Worm (Caenorhabditis elegans) whole organism, L1 larva: ENCODE data around the gene pars-1.

ENCODE experiments used
- C04F5.9 ChIP-seq: sonication (generic microtip); optimal IDR thresholded peaks from 2 replicates; lab custom pipeline; 2016; ENCODE audit warnings: missing genetic modification characterization, missing compliant biosample characterization
- C16A3.4 ChIP-seq: fragments of 150-350 bp; optimal IDR thresholded peaks from 2 replicates; lab custom pipeline; 2014; ENCODE audit warnings: missing biosample characterization, missing genetic modification characterization
- C34B4.2 ChIP-seq: sonication (generic microtip); optimal IDR thresholded peaks from 2 replicates; lab custom pipeline; 2017; ENCODE audit warnings: mild to moderate bottlenecking, missing genetic modification characterization, missing compliant biosample characterization
- aly-2 ChIP-seq: fragments of 150-350 bp; optimal IDR thresholded peaks from 2 replicates; lab custom pipeline; 2014; ENCODE audit warnings: missing biosample characterization, missing genetic modification characterization
- ama-1 ChIP-seq: fragments of 150-350 bp; optimal IDR thresholded peaks from 2 replicates; lab custom pipeline; 2014
- ceh-82 ChIP-seq, 3 experiments: fragments of 150-350 bp in 1 of 3; sonication (generic microtip) in 2 of 3; optimal IDR thresholded peaks; 2 replicates each; lab custom pipeline; 2014 to 2017; ENCODE audit warnings: missing biosample characterization in 3 of 3, missing genetic modification characterization in 3 of 3
- ceh-88 ChIP-seq: fragments of 200-800 bp; sonication (Bioruptor generic); IDR thresholded peaks from 2 replicates; pipeline ENCODE4 v1.3.6; 2022; ENCODE audit warnings: missing genetic modification characterization, missing compliant biosample characterization
- efl-1 ChIP-seq, 4 experiments: fragments of 150-350 bp; optimal IDR thresholded peaks in 3 of 4; peaks in 1 of 4; 1 replicate in 1 of 4; 2 replicates in 3 of 4; lab custom pipeline; 2014; ENCODE audit warnings: missing biosample characterization in 2 of 4, missing genetic modification characterization in 2 of 4, missing genetic modification reagents in 2 of 4
- elt-3 ChIP-seq, 6 experiments: fragments of 150-350 bp in 1 of 6; sonication (generic microtip); optimal IDR thresholded peaks; 2 replicates each; lab custom pipeline; 2017 to 2018; ENCODE audit warnings: missing biosample characterization in 6 of 6, missing genetic modification characterization in 6 of 6, inconsistent platforms in 1 of 6
- fos-1 ChIP-seq: fragments of 150-350 bp; optimal IDR thresholded peaks from 2 replicates; lab custom pipeline; 2014; ENCODE audit warnings: missing biosample characterization, missing genetic modification characterization
- grh-1 ChIP-seq: fragments of 200-800 bp; sonication (Bioruptor generic); IDR thresholded peaks from 2 replicates; pipeline ENCODE4 v1.3.6; 2022; ENCODE audit warnings: missing genetic modification reagents, missing genetic modification characterization, missing compliant biosample characterization
- hlh-17 ChIP-seq: fragments of 200-800 bp; sonication (Bioruptor generic); optimal IDR thresholded peaks from 2 replicates; lab custom pipeline; 2018; ENCODE audit warnings: missing genetic modification characterization, mild to moderate bottlenecking, missing compliant biosample characterization, moderate library complexity, borderline replicate concordance
- hlh-4 ChIP-seq: sonication (generic microtip); optimal IDR thresholded peaks from 2 replicates; lab custom pipeline; 2016; ENCODE audit warnings: mild to moderate bottlenecking, missing genetic modification characterization, missing compliant biosample characterization
- irx-1 ChIP-seq: sonication (generic microtip); optimal IDR thresholded peaks from 2 replicates; lab custom pipeline; 2016; ENCODE audit warnings: missing genetic modification characterization, missing compliant biosample characterization
- lin-14 ChIP-seq: fragments of 200-800 bp; sonication (Bioruptor generic); optimal IDR thresholded peaks from 2 replicates; lab custom pipeline; 2018; ENCODE audit warnings: mild to moderate bottlenecking, missing genetic modification characterization, moderate library complexity, missing compliant biosample characterization
- lin-39 ChIP-seq: fragments of 150-350 bp; optimal IDR thresholded peaks from 2 replicates; lab custom pipeline; 2014; ENCODE audit warnings: missing biosample characterization, missing genetic modification reagents, missing genetic modification characterization
- mab-9 ChIP-seq: fragments of 200-800 bp; sonication (Bioruptor generic); IDR thresholded peaks from 2 replicates; pipeline ENCODE4 v1.3.6; 2022; ENCODE audit warnings: missing genetic modification reagents, missing genetic modification characterization, missing compliant biosample characterization
- nhr-20 ChIP-seq: sonication (generic microtip); optimal IDR thresholded peaks from 2 replicates; lab custom pipeline; 2016; ENCODE audit warnings: mild to moderate bottlenecking, missing genetic modification characterization, missing compliant biosample characterization
- nhr-77 ChIP-seq: fragments of 150-350 bp; optimal IDR thresholded peaks from 2 replicates; lab custom pipeline; 2014; ENCODE audit warnings: missing biosample characterization, missing genetic modification characterization
- skn-1 ChIP-seq: fragments of 150-350 bp; optimal IDR thresholded peaks from 2 replicates; lab custom pipeline; 2014; ENCODE audit warnings: missing biosample characterization, missing genetic modification characterization
- snpc-4 ChIP-seq: fragments of 150-350 bp; optimal IDR thresholded peaks from 2 replicates; lab custom pipeline; 2014; ENCODE audit warnings: missing biosample characterization, missing genetic modification characterization
- sox-4 ChIP-seq: sonication (generic microtip); optimal IDR thresholded peaks from 2 replicates; lab custom pipeline; 2016; ENCODE audit warnings: missing genetic modification characterization, missing compliant biosample characterization
- tbx-2 ChIP-seq: sonication (generic microtip); optimal IDR thresholded peaks from 2 replicates; lab custom pipeline; 2016; ENCODE audit warnings: missing genetic modification characterization, missing compliant biosample characterization
- tlp-1 ChIP-seq: fragments of 150-350 bp; optimal IDR thresholded peaks from 2 replicates; lab custom pipeline; 2014; ENCODE audit warnings: missing biosample characterization, missing genetic modification characterization
- unc-30 ChIP-seq: sonication (generic microtip); optimal IDR thresholded peaks from 2 replicates; lab custom pipeline; 2017; ENCODE audit warnings: missing biosample characterization, missing genetic modification characterization
- unc-86 ChIP-seq: sonication (generic microtip); optimal IDR thresholded peaks from 2 replicates; lab custom pipeline; 2016; ENCODE audit warnings: missing genetic modification characterization, missing compliant biosample characterization
- xbp-1 ChIP-seq: sonication (generic microtip); optimal IDR thresholded peaks from 2 replicates; lab custom pipeline; 2016; ENCODE audit warnings: missing genetic modification characterization, missing compliant biosample characterization
- zag-1 ChIP-seq: fragments of 150-350 bp; optimal IDR thresholded peaks from 2 replicates; lab custom pipeline; 2014; ENCODE audit warnings: missing biosample characterization, missing genetic modification characterization
- ztf-4 ChIP-seq: fragments of 150-350 bp; optimal IDR thresholded peaks from 2 replicates; lab custom pipeline; 2014; ENCODE audit warnings: missing biosample characterization, missing genetic modification characterization

Gene pars-1

ce11 chrIII:7281179-7281578 lies 42.4 kb downstream of the pars-1 start, which contains the start of gene B0361.3 (continued):
- TF ChIP-seq grh-1 (GFP tag; lab: Robert Waterston, UW) (no peak), nhr-20 (tag; lab: Kevin White, UChicago) (no peak), lin-39 (tag; lab: Kevin White, UChicago) (no peak), ceh-82 (tag; optimal IDR thresholded peaks at IDR 0.05; lab: Kevin White, UChicago) (no peak), xbp-1 (tag; lab: Kevin White, UChicago) (no peak), unc-86 (no peak), hlh-4 (tag; lab: Kevin White, UChicago) (no peak), C16A3.4 (tag; lab: Kevin White, UChicago) (no peak), nhr-77 (tag; lab: Kevin White, UChicago) (no peak), fos-1 (tag; lab: Kevin White, UChicago) (no peak), tlp-1 (tag; lab: Kevin White, UChicago) (no peak), elt-3 (tag; optimal IDR thresholded peaks at IDR 0.05; lab: Kevin White, UChicago) (no peak), skn-1 (no peak), ceh-88 (no peak), tbx-2 (no peak), lin-14 (no peak)

- no peak for TF ChIP-seq snpc-4 (tag; lab: Kevin White, UChicago)
- no peak for TF ChIP-seq hlh-17 (GFP tag; lab: Kevin White, UChicago)
- TF ChIP-seq aly-2 (tag; lab: Kevin White, UChicago): no peak
- TF ChIP-seq grh-1 (GFP tag; lab: Robert Waterston, UW): no peak
- TF ChIP-seq ztf-4 (tag; lab: Kevin White, UChicago): no peak
- no peak for TF ChIP-seq mab-9
- TF ChIP-seq unc-30 (tag; lab: Kevin White, UChicago): no peak
- no peak for TF ChIP-seq efl-1 (optimal IDR thresholded peaks at IDR 0.05; lab: Kevin White, UChicago)
- no peak for TF ChIP-seq efl-1 (GFP tag; optimal IDR thresholded peaks at IDR 0.05 in 1 of 2; lab: Kevin White, UChicago)
- TF ChIP-seq C04F5.9 (tag; lab: Kevin White, UChicago): no peak
- TF ChIP-seq zag-1: no peak
These were observed 47.0 kb downstream of the pars-1 start, which contains the start of gene pho-5 for ce11 chrIII:7285783-7286182. Gene pho-5 (minus strand): TSS chrIII:7285883.

ce11 chrIII:7287503-7287902 lies 48.7 kb downstream of the pars-1 start, which contains the start of gene ykt-6:
Gene ykt-6 (minus strand): TSS chrIII:7287603.
- TF ChIP-seq C16A3.4 (tag; lab: Kevin White, UChicago) (no peak), irx-1 (tag; lab: Kevin White, UChicago) (no peak), efl-1 (optimal IDR thresholded peaks at IDR 0.05; lab: Kevin White, UChicago) (no peak), efl-1 (GFP tag; optimal IDR thresholded peaks at IDR 0.05 in 1 of 2; lab: Kevin White, UChicago) (peak in 1 of 2 experiments; percentile 88)

DNA sequence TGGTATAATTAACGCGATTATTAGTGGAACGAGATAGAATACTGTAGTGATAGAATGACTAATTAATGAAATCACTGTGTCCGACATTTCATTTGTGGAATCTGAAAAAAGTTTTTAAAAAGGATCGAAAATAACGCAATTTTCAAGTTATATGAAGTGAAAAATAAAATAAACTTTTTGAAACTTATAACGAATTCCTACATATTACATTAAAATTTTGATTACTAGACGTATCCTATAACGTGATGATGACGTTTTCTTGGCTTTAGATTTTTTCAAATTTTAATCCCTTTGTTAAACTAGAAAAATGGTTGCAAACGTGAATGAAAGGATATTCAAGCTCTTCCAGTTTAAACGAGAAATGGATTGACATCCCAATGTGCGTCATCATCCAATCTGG lies 51.6 kb downstream of the pars-1 start, which contains the start of gene algn-11:
TSS of gene algn-11 (minus strand) at position 101 of the 400 bp plus-strand sequence.
- TF ChIP-seq nhr-20 (tag; lab: Kevin White, UChicago) (no peak), aly-2 (tag; lab: Kevin White, UChicago) (no peak), elt-3 (tag; optimal IDR thresholded peaks at IDR 0.05; lab: Kevin White, UChicago) (no peak), ama-1 (no peak), sox-4 (no peak), irx-1 (tag; lab: Kevin White, UChicago) (no peak), C34B4.2 (tag; lab: Kevin White, UChicago) (no peak)
